Worm (Caenorhabditis elegans) whole organism, L1 larva: ENCODE data around the gene Y75B8A.44.

Experiments
- C16A3.4 ChIP-seq: fragments of 150-350 bp; optimal IDR thresholded peaks from 2 replicates; lab custom pipeline; 2014; ENCODE audit warnings: missing biosample characterization, missing genetic modification characterization
- aha-1 ChIP-seq: fragments of 150-350 bp; optimal IDR thresholded peaks from 2 replicates; lab custom pipeline; 2014; ENCODE audit warnings: missing biosample characterization, missing genetic modification characterization
- alr-1 ChIP-seq: fragments of 200-800 bp; sonication (Bioruptor generic); optimal IDR thresholded peaks from 2 replicates; lab custom pipeline; 2018; ENCODE audit warnings: borderline replicate concordance, mild to moderate bottlenecking, missing genetic modification characterization, missing compliant biosample characterization
- ama-1 ChIP-seq: fragments of 150-350 bp; optimal IDR thresholded peaks from 2 replicates; lab custom pipeline; 2014
- ceh-63 ChIP-seq: fragments of 200-800 bp; sonication (Bioruptor generic); optimal IDR thresholded peaks from 2 replicates; lab custom pipeline; 2018; ENCODE audit warnings: mild to moderate bottlenecking, missing genetic modification characterization, missing compliant biosample characterization
- ceh-88 ChIP-seq: fragments of 200-800 bp; sonication (Bioruptor generic); IDR thresholded peaks from 2 replicates; pipeline ENCODE4 v1.3.6; 2022; ENCODE audit warnings: missing genetic modification characterization, missing compliant biosample characterization
- ces-1 ChIP-seq: fragments of 150-350 bp; optimal IDR thresholded peaks from 2 replicates; lab custom pipeline; 2014; ENCODE audit warnings: missing biosample characterization, missing genetic modification reagents, missing genetic modification characterization
- dpl-1 ChIP-seq, 3 experiments: fragments of 150-350 bp in 2 of 3; sonication (generic microtip) in 1 of 3; optimal IDR thresholded peaks; 2 replicates each; lab custom pipeline; 2014 to 2017; ENCODE audit warnings: missing biosample characterization in 3 of 3, missing genetic modification characterization in 3 of 3, missing genetic modification reagents in 3 of 3
- dsc-1 ChIP-seq: sonication (generic microtip); optimal IDR thresholded peaks from 2 replicates; lab custom pipeline; 2016; ENCODE audit warnings: mild to moderate bottlenecking, missing genetic modification characterization, missing compliant biosample characterization
- efl-1 ChIP-seq, 4 experiments: fragments of 150-350 bp; optimal IDR thresholded peaks in 3 of 4; peaks in 1 of 4; 1 replicate in 1 of 4; 2 replicates in 3 of 4; lab custom pipeline; 2014; ENCODE audit warnings: missing biosample characterization in 2 of 4, missing genetic modification characterization in 2 of 4, missing genetic modification reagents in 2 of 4
- egl-27 ChIP-seq, 2 experiments: fragments of 150-350 bp in 1 of 2; sonication (generic microtip); optimal IDR thresholded peaks; 3 replicates each; lab custom pipeline; 2017 to 2018; ENCODE audit warnings: missing biosample characterization in 2 of 2, missing genetic modification characterization in 2 of 2, missing genetic modification reagents in 2 of 2
- fkh-10 ChIP-seq: sonication (generic microtip); optimal IDR thresholded peaks from 2 replicates; lab custom pipeline; 2017; ENCODE audit warnings: missing biosample characterization, missing genetic modification reagents, missing genetic modification characterization
- fkh-4 ChIP-seq: sonication (generic microtip); optimal IDR thresholded peaks from 2 replicates; lab custom pipeline; 2016; ENCODE audit warnings: missing compliant biosample characterization, missing genetic modification characterization, borderline replicate concordance
- grh-1 ChIP-seq: fragments of 200-800 bp; sonication (Bioruptor generic); IDR thresholded peaks from 2 replicates; pipeline ENCODE4 v1.3.6; 2022; ENCODE audit warnings: missing genetic modification reagents, missing genetic modification characterization, missing compliant biosample characterization
- hlh-17 ChIP-seq: fragments of 200-800 bp; sonication (Bioruptor generic); optimal IDR thresholded peaks from 2 replicates; lab custom pipeline; 2018; ENCODE audit warnings: missing genetic modification characterization, mild to moderate bottlenecking, missing compliant biosample characterization, moderate library complexity, borderline replicate concordance
- hlh-4 ChIP-seq: sonication (generic microtip); optimal IDR thresholded peaks from 2 replicates; lab custom pipeline; 2016; ENCODE audit warnings: mild to moderate bottlenecking, missing genetic modification characterization, missing compliant biosample characterization
- irx-1 ChIP-seq: sonication (generic microtip); optimal IDR thresholded peaks from 2 replicates; lab custom pipeline; 2016; ENCODE audit warnings: missing genetic modification characterization, missing compliant biosample characterization
- lin-35 ChIP-seq, 2 experiments: fragments of 150-350 bp; optimal IDR thresholded peaks; 2 replicates each; lab custom pipeline; 2014; ENCODE audit warnings: missing biosample characterization in 2 of 2, missing genetic modification characterization in 2 of 2, missing genetic modification reagents in 2 of 2
- lin-39 ChIP-seq: fragments of 150-350 bp; optimal IDR thresholded peaks from 2 replicates; lab custom pipeline; 2014; ENCODE audit warnings: missing biosample characterization, missing genetic modification reagents, missing genetic modification characterization
- mab-9 ChIP-seq: fragments of 200-800 bp; sonication (Bioruptor generic); IDR thresholded peaks from 2 replicates; pipeline ENCODE4 v1.3.6; 2022; ENCODE audit warnings: missing genetic modification reagents, missing genetic modification characterization, missing compliant biosample characterization
- mdl-1 ChIP-seq, 2 experiments: fragments of 150-350 bp; optimal IDR thresholded peaks; 2 replicates each; lab custom pipeline; 2014 to 2017; ENCODE audit warnings: missing biosample characterization in 2 of 2, missing genetic modification characterization in 2 of 2, inconsistent platforms in 1 of 2
- mep-1 ChIP-seq: fragments of 150-350 bp; optimal IDR thresholded peaks from 2 replicates; lab custom pipeline; 2014; ENCODE audit warnings: missing biosample characterization, missing genetic modification characterization
- nhr-237 ChIP-seq: fragments of 150-350 bp; optimal IDR thresholded peaks from 2 replicates; lab custom pipeline; 2014; ENCODE audit warnings: missing biosample characterization, missing genetic modification characterization
- nhr-28 ChIP-seq: fragments of 150-350 bp; optimal IDR thresholded peaks from 2 replicates; lab custom pipeline; 2014; ENCODE audit warnings: missing biosample characterization, missing genetic modification characterization
- nhr-47 ChIP-seq: sonication (generic microtip); optimal IDR thresholded peaks from 2 replicates; lab custom pipeline; 2016; ENCODE audit warnings: mild to moderate bottlenecking, missing genetic modification characterization, moderate library complexity, missing compliant biosample characterization
- nhr-77 ChIP-seq: fragments of 150-350 bp; optimal IDR thresholded peaks from 2 replicates; lab custom pipeline; 2014; ENCODE audit warnings: missing biosample characterization, missing genetic modification characterization
- pqm-1 ChIP-seq: sonication (generic microtip); optimal IDR thresholded peaks from 3 replicates; lab custom pipeline; 2017; ENCODE audit warnings: missing biosample characterization, missing genetic modification characterization
- snpc-4 ChIP-seq: fragments of 150-350 bp; optimal IDR thresholded peaks from 2 replicates; lab custom pipeline; 2014; ENCODE audit warnings: missing biosample characterization, missing genetic modification characterization
- snu-23 ChIP-seq: sonication (generic microtip); optimal IDR thresholded peaks from 2 replicates; lab custom pipeline; 2016; ENCODE audit warnings: missing genetic modification characterization, missing compliant biosample characterization
- sox-4 ChIP-seq: sonication (generic microtip); optimal IDR thresholded peaks from 2 replicates; lab custom pipeline; 2016; ENCODE audit warnings: missing genetic modification characterization, missing compliant biosample characterization
- sup-37 ChIP-seq: fragments of 200-800 bp; sonication (Bioruptor generic); optimal IDR thresholded peaks from 2 replicates; lab custom pipeline; 2018; ENCODE audit warnings: mild to moderate bottlenecking, missing genetic modification characterization, missing compliant biosample characterization
- tbx-2 ChIP-seq: sonication (generic microtip); optimal IDR thresholded peaks from 2 replicates; lab custom pipeline; 2016; ENCODE audit warnings: missing genetic modification characterization, missing compliant biosample characterization
- unc-130 ChIP-seq: fragments of 150-350 bp; optimal IDR thresholded peaks from 2 replicates; lab custom pipeline; 2017; ENCODE audit warnings: missing biosample characterization, missing genetic modification characterization, inconsistent platforms
- unc-62 ChIP-seq: fragments of 150-350 bp; optimal IDR thresholded peaks from 2 replicates; lab custom pipeline; 2014; ENCODE audit warnings: missing biosample characterization, missing genetic modification reagents, missing genetic modification characterization
- vab-15 ChIP-seq: sonication (generic microtip); optimal IDR thresholded peaks from 2 replicates; lab custom pipeline; 2017; ENCODE audit warnings: missing genotype, mild to moderate bottlenecking, missing genetic modification characterization, missing compliant biosample characterization
- xbp-1 ChIP-seq: sonication (generic microtip); optimal IDR thresholded peaks from 2 replicates; lab custom pipeline; 2016; ENCODE audit warnings: missing genetic modification characterization, missing compliant biosample characterization
- zag-1 ChIP-seq: fragments of 150-350 bp; optimal IDR thresholded peaks from 2 replicates; lab custom pipeline; 2014; ENCODE audit warnings: missing biosample characterization, missing genetic modification characterization
- zip-4 ChIP-seq: fragments of 200-800 bp; sonication (Bioruptor generic); optimal IDR thresholded peaks from 2 replicates; lab custom pipeline; 2018; ENCODE audit warnings: mild to moderate bottlenecking, missing genetic modification characterization, moderate library complexity, missing compliant biosample characterization

The Y75B8A.44 gene

DNA sequence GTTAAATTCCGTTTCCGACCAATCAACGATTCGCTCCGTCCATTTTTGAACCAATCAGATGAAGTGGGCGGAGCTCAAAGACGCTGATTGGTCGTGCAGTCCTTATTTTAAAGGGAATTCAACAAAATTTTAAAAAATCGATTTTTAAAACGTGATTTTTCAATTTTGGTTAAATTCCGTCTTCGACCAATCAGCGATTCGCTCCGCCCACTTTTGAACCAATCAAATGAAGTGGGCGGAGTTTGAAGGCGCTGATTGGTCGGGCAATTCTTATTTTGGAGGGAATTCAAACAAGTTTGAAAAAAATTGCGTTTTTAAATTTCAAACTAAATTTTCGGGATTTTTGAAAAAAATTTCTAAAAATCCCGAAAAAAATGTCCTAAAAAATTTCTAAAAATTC lies 40.8 kb upstream of the Y75B8A.44 start:
- TF ChIP-seq sup-37: no peak
- no peak for TF ChIP-seq hlh-17 (GFP tag; lab: Kevin White, UChicago)
- no peak for TF ChIP-seq alr-1 (tag; lab: Kevin White, UChicago)
- no peak for TF ChIP-seq nhr-47 (tag; lab: Kevin White, UChicago)
- TF ChIP-seq ceh-63 (GFP tag; lab: Kevin White, UChicago): no peak
- TF ChIP-seq mep-1: no peak
- TF ChIP-seq unc-130 (tag; lab: Kevin White, UChicago): no peak
- TF ChIP-seq snu-23 (GFP tag; lab: Kevin White, UChicago): no peak
- no peak for TF ChIP-seq fkh-4 (tag; lab: Kevin White, UChicago)
- no peak for TF ChIP-seq tbx-2 (tag; lab: Kevin White, UChicago)
- TF ChIP-seq unc-62 (GFP tag; lab: Kevin White, UChicago): no peak
- no peak for TF ChIP-seq nhr-28 (tag; lab: Kevin White, UChicago)
- TF ChIP-seq aha-1 (tag; lab: Kevin White, UChicago): no peak
- no peak for TF ChIP-seq irx-1 (tag; lab: Kevin White, UChicago)
- TF ChIP-seq zip-4 (GFP tag; lab: Kevin White, UChicago): no peak
- no peak for TF ChIP-seq C16A3.4
- TF ChIP-seq vab-15: no peak
- no peak for TF ChIP-seq nhr-237 (tag; lab: Kevin White, UChicago)
- TF ChIP-seq pqm-1 (tag; lab: Kevin White, UChicago): no peak

DNA sequence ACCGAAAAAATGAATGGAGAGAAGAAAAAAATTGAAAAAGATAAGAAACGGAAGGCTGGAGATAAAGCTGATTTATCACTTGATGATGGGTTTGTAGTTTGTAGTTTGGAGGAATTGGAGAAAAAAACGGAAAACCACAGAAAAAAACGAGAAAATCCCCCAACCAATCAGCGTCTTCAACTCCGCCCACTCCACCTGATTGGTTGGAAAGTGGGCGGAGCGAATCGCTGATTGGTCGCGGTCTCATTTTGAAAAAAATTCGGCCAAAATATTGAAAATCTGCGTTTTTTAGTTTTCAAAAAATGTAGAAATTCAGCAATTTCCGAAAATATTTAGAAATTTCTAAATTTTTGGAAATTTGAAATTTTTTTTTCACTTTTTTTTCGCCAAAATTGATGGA lies 38.5 kb upstream of the Y75B8A.44 start:
- TF ChIP-seq mab-9: no peak
- TF ChIP-seq lin-35 (GFP tag; optimal IDR thresholded peaks at IDR 0.05; lab: Kevin White, UChicago): no peak
- TF ChIP-seq dsc-1 (tag; lab: Kevin White, UChicago): no peak
- TF ChIP-seq sox-4 (tag; lab: Kevin White, UChicago): no peak
- no peak for TF ChIP-seq ama-1 (lab: Kevin White, UChicago)
- no peak for TF ChIP-seq dpl-1 (GFP tag; optimal IDR thresholded peaks at IDR 0.05; lab: Kevin White, UChicago)
- no peak for TF ChIP-seq hlh-4 (tag; lab: Kevin White, UChicago)
- no peak for TF ChIP-seq vab-15
- no peak for TF ChIP-seq nhr-77 (tag; lab: Kevin White, UChicago)
- no peak for TF ChIP-seq lin-39
- no peak for TF ChIP-seq snpc-4 (tag; lab: Kevin White, UChicago)
- TF ChIP-seq zag-1: no peak
- TF ChIP-seq alr-1 (tag; lab: Kevin White, UChicago): no peak
- no peak for TF ChIP-seq aha-1 (tag; lab: Kevin White, UChicago)

DNA sequence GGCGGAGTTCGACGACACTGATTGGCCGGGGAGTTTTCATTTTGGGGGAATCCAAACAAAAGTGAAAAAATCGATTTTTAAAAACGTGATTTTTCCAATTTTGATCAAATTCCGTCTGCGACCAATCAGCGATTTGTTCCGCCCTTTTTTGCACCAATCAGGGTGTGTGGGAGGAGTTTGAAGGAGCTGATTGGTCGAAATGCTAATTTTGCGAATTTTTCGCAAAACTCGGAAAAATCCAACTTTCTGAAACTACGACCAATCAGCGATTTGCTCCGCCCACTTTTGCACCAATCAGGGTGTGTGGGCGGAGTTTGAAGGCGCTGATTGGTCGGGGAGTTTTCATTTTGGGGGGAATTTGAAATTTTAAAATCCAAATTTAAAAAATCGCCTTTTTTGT lies 37.7 kb upstream of the Y75B8A.44 start:
- no peak for TF ChIP-seq alr-1 (tag; lab: Kevin White, UChicago)
- no peak for TF ChIP-seq efl-1 (optimal IDR thresholded peaks at IDR 0.05; lab: Kevin White, UChicago)
- peak in 1 of 2 experiments; percentile 6 for TF ChIP-seq efl-1 (GFP tag; optimal IDR thresholded peaks at IDR 0.05 in 1 of 2; lab: Kevin White, UChicago)

DNA sequence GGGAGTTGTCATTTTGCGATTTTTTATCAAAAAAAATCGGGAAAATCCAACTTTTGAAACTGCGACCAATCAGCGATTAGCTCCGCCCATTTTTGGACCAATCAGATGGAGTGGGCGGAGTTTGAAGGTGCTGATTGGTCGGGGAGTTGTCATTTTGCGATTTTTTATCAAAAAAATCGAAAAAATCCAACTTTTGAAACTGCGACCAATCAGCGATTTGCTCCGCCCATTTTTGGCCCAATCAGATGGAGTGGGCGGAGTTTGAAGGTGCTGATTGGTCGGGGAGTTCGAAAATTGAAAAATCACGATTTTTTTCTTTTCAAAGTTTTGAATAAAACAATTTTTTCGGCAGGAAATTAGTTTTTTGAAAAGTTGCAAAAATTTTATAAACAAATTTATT lies 36.7 kb upstream of the Y75B8A.44 start:
- TF ChIP-seq egl-27 (tag; optimal IDR thresholded peaks at IDR 0.05; lab: Kevin White, UChicago) (no peak), ceh-88 (no peak), mdl-1 (tag; optimal IDR thresholded peaks at IDR 0.05; lab: Kevin White, UChicago) (no peak), nhr-77 (tag; lab: Kevin White, UChicago) (no peak), ces-1 (GFP tag; lab: Kevin White, UChicago) (no peak), alr-1 (tag; lab: Kevin White, UChicago) (no peak), pqm-1 (tag; lab: Kevin White, UChicago) (no peak), xbp-1 (no peak), grh-1 (no peak), fkh-10 (GFP tag; lab: Kevin White, UChicago) (no peak)
